Worm (Caenorhabditis elegans) whole organism, young adult: ENCODE results near the gene acly-1.
A peak's percentile ranks its signal among the peaks of the same experiment; 100 is the strongest.

Experiments used
- B0019.2 ChIP-seq: fragments of 200-800 bp; sonication (Bioruptor generic); conservative IDR thresholded peaks from 2 replicates; pipeline ENCODE4 v1.3.6; 2022; ENCODE audit warnings: missing genetic modification reagents, missing genetic modification characterization, missing compliant biosample characterization
- B0261.1 ChIP-seq: sonication (generic microtip); optimal IDR thresholded peaks from 2 replicates; lab custom pipeline; 2016; ENCODE audit warnings: mild to moderate bottlenecking, missing genetic modification characterization, moderate library complexity, missing compliant biosample characterization
- C17E4.6 ChIP-seq: fragments of 200-800 bp; sonication (Bioruptor generic); IDR thresholded peaks from 2 replicates; pipeline ENCODE4 v1.3.6; 2022; ENCODE audit warnings: missing genetic modification reagents, missing genetic modification characterization, missing compliant biosample characterization
- F23B12.7 ChIP-seq: sonication (generic microtip); optimal IDR thresholded peaks from 2 replicates; lab custom pipeline; 2017; ENCODE audit warnings: missing genetic modification characterization, mild to moderate bottlenecking, missing compliant biosample characterization, antibody characterized with exemption, moderate library complexity; ENCODE audit not compliant: insufficient read depth
- F52B5.7 ChIP-seq: sonication (generic microtip); optimal IDR thresholded peaks from 2 replicates; lab custom pipeline; 2016; ENCODE audit warnings: mild to moderate bottlenecking, missing genetic modification characterization, missing compliant biosample characterization
- K11D2.4 ChIP-seq: fragments of 200-800 bp; sonication (Bioruptor generic); IDR thresholded peaks from 2 replicates; pipeline ENCODE4 v1.3.6; 2022; ENCODE audit warnings: missing genetic modification reagents, missing genetic modification characterization, missing compliant biosample characterization
- T07F8.4 ChIP-seq: sonication (generic microtip); optimal IDR thresholded peaks from 2 replicates; lab custom pipeline; 2016; ENCODE audit warnings: mild to moderate bottlenecking, missing genetic modification characterization, moderate library complexity, missing compliant biosample characterization
- Y53G8AR.9 ChIP-seq: fragments of 200-800 bp; sonication (Bioruptor generic); conservative IDR thresholded peaks from 2 replicates; pipeline ENCODE4 v1.3.6; 2022; ENCODE audit warnings: missing genetic modification reagents, missing genetic modification characterization, missing compliant biosample characterization
- Y95B8A.8 ChIP-seq: fragments of 200-800 bp; sonication (Bioruptor generic); IDR thresholded peaks from 2 replicates; pipeline ENCODE4 v1.3.6; 2022; ENCODE audit warnings: missing genetic modification reagents, missing genetic modification characterization, missing compliant biosample characterization
- athp-1 ChIP-seq: sonication (generic microtip); optimal IDR thresholded peaks from 2 replicates; lab custom pipeline; 2017; ENCODE audit warnings: mild to moderate bottlenecking, missing genetic modification characterization, missing compliant biosample characterization
- attf-3 ChIP-seq: fragments of 200-800 bp; sonication (Bioruptor generic); conservative IDR thresholded peaks from 2 replicates; pipeline ENCODE4 v1.3.6; 2022; ENCODE audit warnings: missing genetic modification reagents, missing genetic modification characterization, missing compliant biosample characterization
- bed-2 ChIP-seq: fragments of 200-800 bp; sonication (Bioruptor generic); IDR thresholded peaks from 2 replicates; pipeline ENCODE4 v1.3.6; 2022; ENCODE audit warnings: missing genetic modification reagents, missing genetic modification characterization, missing compliant biosample characterization
- ceh-58 ChIP-seq: fragments of 200-800 bp; sonication (Bioruptor generic); IDR thresholded peaks from 2 replicates; pipeline ENCODE4 v1.3.6; 2022; ENCODE audit warnings: missing genetic modification characterization, missing compliant biosample characterization
- die-1 ChIP-seq: sonication (generic microtip); optimal IDR thresholded peaks from 2 replicates; lab custom pipeline; 2016; ENCODE audit warnings: missing genotype, mild to moderate bottlenecking, missing genetic modification characterization, missing compliant biosample characterization
- dox-1 ChIP-seq: fragments of 200-800 bp; sonication (Bioruptor generic); IDR thresholded peaks from 2 replicates; pipeline ENCODE4 v1.3.6; 2022; ENCODE audit warnings: missing genetic modification reagents, missing genetic modification characterization, missing compliant biosample characterization
- efl-1 ChIP-seq: fragments of 150-350 bp; optimal IDR thresholded peaks from 2 replicates; lab custom pipeline; 2014; ENCODE audit warnings: missing biosample characterization, missing genetic modification reagents, missing genetic modification characterization
- egl-44 ChIP-seq: fragments of 200-800 bp; sonication (Bioruptor generic); IDR thresholded peaks from 2 replicates; pipeline ENCODE4 v1.3.6; 2022; ENCODE audit warnings: missing genetic modification reagents, missing genetic modification characterization, missing compliant biosample characterization
- hmg-1.2 ChIP-seq: fragments of 200-800 bp; sonication (Bioruptor generic); IDR thresholded peaks from 2 replicates; pipeline ENCODE4 v1.3.6; 2022; ENCODE audit warnings: missing genetic modification reagents, missing genetic modification characterization, missing compliant biosample characterization
- hsf-1 ChIP-seq: fragments of 200-800 bp; sonication (Bioruptor generic); IDR thresholded peaks from 2 replicates; pipeline ENCODE4 v1.3.6; 2022; ENCODE audit warnings: missing genetic modification reagents, missing genetic modification characterization, missing compliant biosample characterization
- lin-40 ChIP-seq: sonication (generic microtip); optimal IDR thresholded peaks from 2 replicates; lab custom pipeline; 2016; ENCODE audit warnings: missing genetic modification characterization, mild to moderate bottlenecking, missing compliant biosample characterization, missing genotype, missing genetic modification reagents
- lin-54 ChIP-seq: fragments of 200-800 bp; sonication (Bioruptor generic); optimal IDR thresholded peaks from 2 replicates; lab custom pipeline; 2018; ENCODE audit warnings: mild to moderate bottlenecking, missing genetic modification characterization, missing compliant biosample characterization
- madf-3 ChIP-seq: fragments of 200-800 bp; sonication (Bioruptor generic); IDR thresholded peaks from 2 replicates; pipeline ENCODE4 v1.3.6; 2022; ENCODE audit warnings: missing genetic modification reagents, missing genetic modification characterization, missing compliant biosample characterization
- mcd-1 ChIP-seq: fragments of 200-800 bp; sonication (Bioruptor generic); IDR thresholded peaks from 2 replicates; pipeline ENCODE4 v1.3.6; 2022; ENCODE audit warnings: missing genetic modification reagents, missing genetic modification characterization, missing compliant biosample characterization
- mel-28 ChIP-seq: sonication (generic microtip); optimal IDR thresholded peaks from 2 replicates; lab custom pipeline; 2016; ENCODE audit warnings: borderline replicate concordance, mild to moderate bottlenecking, missing genetic modification characterization, missing compliant biosample characterization
- nfyb-1 ChIP-seq: fragments of 200-800 bp; sonication (Bioruptor generic); IDR thresholded peaks from 2 replicates; pipeline ENCODE4 v1.3.6; 2022; ENCODE audit warnings: missing genetic modification reagents, missing genetic modification characterization, missing compliant biosample characterization
- nhr-27 ChIP-seq: fragments of 200-800 bp; sonication (Bioruptor generic); optimal IDR thresholded peaks from 2 replicates; lab custom pipeline; 2018; ENCODE audit warnings: mild to moderate bottlenecking, missing genetic modification characterization, moderate library complexity, missing compliant biosample characterization
- nhr-90 ChIP-seq: sonication (generic microtip); optimal IDR thresholded peaks from 2 replicates; lab custom pipeline; 2016; ENCODE audit warnings: missing genotype, mild to moderate bottlenecking, missing genetic modification characterization, missing compliant biosample characterization
- pha-4 ChIP-seq: fragments of 150-350 bp; sonication (generic microtip); optimal IDR thresholded peaks from 2 replicates; lab custom pipeline; 2014; ENCODE audit warnings: missing biosample characterization, missing genetic modification reagents, missing genetic modification characterization
- repo-1 ChIP-seq: sonication (generic microtip); optimal IDR thresholded peaks from 2 replicates; lab custom pipeline; 2017; ENCODE audit warnings: mild to moderate bottlenecking, missing genetic modification characterization, missing compliant biosample characterization
- sdz-38 ChIP-seq: sonication (generic microtip); optimal IDR thresholded peaks from 2 replicates; lab custom pipeline; 2016; ENCODE audit warnings: missing genotype, missing genetic modification characterization, missing compliant biosample characterization
- snpc-1.1 ChIP-seq: sonication (generic microtip); optimal IDR thresholded peaks from 2 replicates; lab custom pipeline; 2017; ENCODE audit warnings: missing genetic modification characterization, mild to moderate bottlenecking, missing compliant biosample characterization, antibody characterized with exemption, moderate library complexity, missing genotype, missing genetic modification reagents; ENCODE audit not compliant: insufficient read depth
- snpc-1.3 ChIP-seq: sonication (generic microtip); optimal IDR thresholded peaks from 2 replicates; lab custom pipeline; 2017; ENCODE audit warnings: missing genetic modification characterization, mild to moderate bottlenecking, missing compliant biosample characterization, antibody characterized with exemption, moderate library complexity, missing genotype, missing genetic modification reagents; ENCODE audit not compliant: insufficient read depth
- somi-1 ChIP-seq: fragments of 200-800 bp; sonication (Bioruptor generic); optimal IDR thresholded peaks from 2 replicates; lab custom pipeline; 2018; ENCODE audit warnings: mild to moderate bottlenecking, missing genetic modification characterization, missing compliant biosample characterization
- tbp1 ChIP-seq: fragments of 200-800 bp; sonication (Bioruptor generic); optimal IDR thresholded peaks from 2 replicates; lab custom pipeline; 2018; ENCODE audit warnings: mild to moderate bottlenecking, missing genetic modification characterization, missing compliant biosample characterization
- tlf-1 ChIP-seq: fragments of 200-800 bp; sonication (Bioruptor generic); optimal IDR thresholded peaks from 2 replicates; lab custom pipeline; 2018; ENCODE audit warnings: mild to moderate bottlenecking, missing genetic modification characterization, missing compliant biosample characterization
- zfh-2 ChIP-seq: fragments of 200-800 bp; sonication (Bioruptor generic); conservative IDR thresholded peaks from 2 replicates; pipeline ENCODE4 v1.3.6; 2022; ENCODE audit warnings: missing genetic modification reagents, missing genetic modification characterization, missing compliant biosample characterization
- ztf-25 ChIP-seq: fragments of 200-800 bp; sonication (Bioruptor generic); IDR thresholded peaks from 2 replicates; pipeline ENCODE4 v1.3.6; 2022; ENCODE audit warnings: missing genetic modification reagents, missing genetic modification characterization, missing compliant biosample characterization

Gene acly-1

ce11 chrX:1446593-1447141, 32.7 kb upstream of the acly-1 start, which contains the start of gene zfp-3 (continued):
- TF ChIP-seq C17E4.6 (GFP tag; lab: Robert Waterston, UW) (no peak), nhr-27 (tag; lab: Kevin White, UChicago) (no peak), B0261.1 (no peak), B0019.2 (no peak), snpc-1.1 (tag; lab: Kevin White, UChicago) (no peak), egl-44 (peak; percentile 83), Y53G8AR.9 (GFP tag; lab: Robert Waterston, UW) (peak; percentile 77; the same call in 1 of the 2 replicates), hsf-1 (GFP tag; lab: Robert Waterston, UW) (no peak), bed-2 (GFP tag; lab: Robert Waterston, UW) (no peak), tlf-1 (GFP tag; lab: Kevin White, UChicago) (peak; percentile 56), somi-1 (GFP tag; lab: Kevin White, UChicago) (peak; percentile 75), F23B12.7 (tag; lab: Kevin White, UChicago) (no peak), Y95B8A.8 (GFP tag; lab: Robert Waterston, UW) (no peak), mel-28 (no peak), hmg-1.2 (GFP tag; lab: Robert Waterston, UW) (peak; percentile 93), dox-1 (peak; percentile 85), lin-40 (tag; lab: Kevin White, UChicago) (peak; percentile 95), sdz-38 (tag; lab: Kevin White, UChicago) (no peak), repo-1 (peak; percentile 70), nhr-90 (tag; lab: Kevin White, UChicago) (peak; percentile 44), snpc-1.3 (tag; lab: Kevin White, UChicago) (no peak), athp-1 (tag; lab: Kevin White, UChicago) (peak; percentile 92), T07F8.4 (tag; lab: Kevin White, UChicago) (peak; percentile 18), lin-54 (GFP tag; lab: Kevin White, UChicago) (peak; percentile 65), zfh-2 (GFP tag; lab: Robert Waterston, UW) (peak; percentile 97), nfyb-1 (GFP tag; lab: Robert Waterston, UW) (peak; percentile 84), ztf-25 (GFP tag; lab: Robert Waterston, UW) (no peak), madf-3 (GFP tag; lab: Robert Waterston, UW) (no peak), attf-3 (GFP tag; lab: Robert Waterston, UW) (no peak; the same call in 1 of the 2 replicates)

ce11 chrX:1450352-1450818, 29.0 kb upstream of the acly-1 start, which contains the start of gene W05H7.1:
Gene W05H7.1 (plus strand): TSS chrX:1450768.
- TF ChIP-seq egl-44 (no peak), snpc-1.1 (tag; lab: Kevin White, UChicago) (no peak), die-1 (tag; lab: Kevin White, UChicago) (no peak), pha-4 (tag; lab: Kevin White, UChicago) (no peak), attf-3 (GFP tag; lab: Robert Waterston, UW) (no peak), mcd-1 (peak; percentile 7; the same call in 1 of the 2 replicates), efl-1 (no peak), tbp1 (GFP tag; lab: Kevin White, UChicago) (no peak), mel-28 (no peak), ceh-58 (GFP tag; lab: Robert Waterston, UW) (no peak), repo-1 (no peak), F52B5.7 (tag; lab: Kevin White, UChicago) (no peak), hmg-1.2 (GFP tag; lab: Robert Waterston, UW) (peak; percentile 46; the same call in 1 of the 2 replicates), K11D2.4 (0 out of 2 replicates have a peak, but pooled peaks have one; percentile 23)
